Fruit fly (Drosophila melanogaster) whole organism, prepupa: ENCODE results near the gene Theg.

Experiments used
- CG3919 ChIP-seq: fragments of 200-800 bp; sonication (Bioruptor generic); optimal IDR thresholded peaks from 3 replicates; lab custom pipeline; 2016; ENCODE audit warnings: missing biosample characterization, missing genetic modification characterization
- CG8119 ChIP-seq: fragments of 200-800 bp; sonication (Bioruptor generic); IDR thresholded peaks from 3 replicates; pipeline ENCODE4 v1.3.6; 2022; ENCODE audit warnings: missing biosample characterization, missing genetic modification characterization
- Eip93F ChIP-seq: fragments of 200-800 bp; sonication (Bioruptor generic); optimal IDR thresholded peaks from 2 replicates; lab custom pipeline; 2016; ENCODE audit warnings: missing biosample characterization, mild to moderate bottlenecking, missing genetic modification characterization
- Met ChIP-seq: fragments of 200-800 bp; sonication (Bioruptor generic); optimal IDR thresholded peaks from 3 replicates; lab custom pipeline; 2016; ENCODE audit warnings: missing biosample characterization, missing genetic modification characterization
- dsx ChIP-seq: fragments of 200-800 bp; optimal IDR thresholded peaks from 3 replicates; lab custom pipeline; 2019; ENCODE audit warnings: missing biosample characterization, mild to moderate bottlenecking, missing genetic modification characterization, moderate library complexity; ENCODE audit not compliant: poor library complexity, severe bottlenecking
- fd59A ChIP-seq: fragments of 200-800 bp; sonication (Bioruptor generic); optimal IDR thresholded peaks from 2 replicates; lab custom pipeline; 2017; ENCODE audit warnings: missing biosample characterization, mild to moderate bottlenecking, missing genetic modification characterization, missing genetic modification reagents

- no peak for TF ChIP-seq Eip93F (GFP tag; lab: Kevin White, UChicago)
- TF ChIP-seq Met (GFP tag; lab: Kevin White, UChicago) = no peak
- no peak for TF ChIP-seq CG3919 (GFP tag; lab: Kevin White, UChicago)
- no peak for TF ChIP-seq dsx (GFP tag; lab: Kevin White, UChicago)
- TF ChIP-seq CG8119 (GFP tag; lab: Robert Waterston, UW) = no peak
- no peak for TF ChIP-seq fd59A (GFP tag; lab: Kevin White, UChicago)
Measured at dm6 chr3R:21967840-21968239, 46.7 kb upstream of the Theg start.
